Worm (Caenorhabditis elegans) whole organism, young adult: Measurements from ENCODE around the gene F37H8.5.
A peak's percentile ranks its signal among the peaks of the same experiment; 100 is the strongest.
"Not testable (repeated sequence)": the region's sequence is repeated elsewhere in the genome, so short reads cannot be mapped to it uniquely, and the experiment has no call there.

ENCODE experiments used
- F39B2.1 ChIP-seq: fragments of 200-800 bp; sonication (Bioruptor generic); IDR thresholded peaks from 2 replicates; pipeline ENCODE4 v1.3.6; 2022; ENCODE audit warnings: missing genetic modification reagents, missing genetic modification characterization, missing compliant biosample characterization
- F49E8.2 ChIP-seq: sonication (generic microtip); optimal IDR thresholded peaks from 3 replicates; lab custom pipeline; 2017; ENCODE audit warnings: missing genetic modification characterization, mild to moderate bottlenecking, missing compliant biosample characterization, antibody characterized with exemption, moderate library complexity; ENCODE audit not compliant: insufficient read depth
- K11D2.4 ChIP-seq: fragments of 200-800 bp; sonication (Bioruptor generic); IDR thresholded peaks from 2 replicates; pipeline ENCODE4 v1.3.6; 2022; ENCODE audit warnings: missing genetic modification reagents, missing genetic modification characterization, missing compliant biosample characterization
- T07F8.4 ChIP-seq: sonication (generic microtip); optimal IDR thresholded peaks from 2 replicates; lab custom pipeline; 2016; ENCODE audit warnings: mild to moderate bottlenecking, missing genetic modification characterization, moderate library complexity, missing compliant biosample characterization
- Y95B8A.8 ChIP-seq: fragments of 200-800 bp; sonication (Bioruptor generic); IDR thresholded peaks from 2 replicates; pipeline ENCODE4 v1.3.6; 2022; ENCODE audit warnings: missing genetic modification reagents, missing genetic modification characterization, missing compliant biosample characterization
- attf-5 ChIP-seq: fragments of 200-800 bp; sonication (Bioruptor generic); optimal IDR thresholded peaks from 2 replicates; lab custom pipeline; 2018; ENCODE audit warnings: mild to moderate bottlenecking, missing genetic modification characterization, missing compliant biosample characterization
- cebp-1 ChIP-seq, 2 experiments: fragments of 200-800 bp in 1 of 2; sonication (Bioruptor generic) in 1 of 2; sonication (generic microtip) in 1 of 2; IDR thresholded peaks in 1 of 2; optimal IDR thresholded peaks in 1 of 2; 2 replicates each; pipeline versions ENCODE4 v1.3.6 to Lab custom; 2017 to 2022; ENCODE audit warnings: missing compliant biosample characterization in 2 of 2, missing genetic modification characterization in 2 of 2, mild to moderate bottlenecking in 1 of 2, missing genetic modification reagents in 1 of 2, moderate library complexity in 1 of 2
- ceh-100 ChIP-seq: fragments of 200-800 bp; sonication (Bioruptor generic); IDR thresholded peaks from 2 replicates; pipeline ENCODE4 v1.3.6; 2022; ENCODE audit warnings: missing genetic modification reagents, missing genetic modification characterization, missing compliant biosample characterization
- ceh-27 ChIP-seq: fragments of 200-800 bp; sonication (Bioruptor generic); optimal IDR thresholded peaks from 2 replicates; lab custom pipeline; 2018; ENCODE audit warnings: mild to moderate bottlenecking, missing genetic modification characterization, moderate library complexity, missing compliant biosample characterization
- ceh-58 ChIP-seq: fragments of 200-800 bp; sonication (Bioruptor generic); IDR thresholded peaks from 2 replicates; pipeline ENCODE4 v1.3.6; 2022; ENCODE audit warnings: missing genetic modification characterization, missing compliant biosample characterization
- ceh-91 ChIP-seq: fragments of 200-800 bp; sonication (Bioruptor generic); IDR thresholded peaks from 2 replicates; pipeline ENCODE4 v1.3.6; 2022; ENCODE audit warnings: missing genetic modification reagents, missing genetic modification characterization, missing compliant biosample characterization
- die-1 ChIP-seq: sonication (generic microtip); optimal IDR thresholded peaks from 2 replicates; lab custom pipeline; 2016; ENCODE audit warnings: missing genotype, mild to moderate bottlenecking, missing genetic modification characterization, missing compliant biosample characterization
- dox-1 ChIP-seq: fragments of 200-800 bp; sonication (Bioruptor generic); IDR thresholded peaks from 2 replicates; pipeline ENCODE4 v1.3.6; 2022; ENCODE audit warnings: missing genetic modification reagents, missing genetic modification characterization, missing compliant biosample characterization
- dpff-1 ChIP-seq: sonication (generic microtip); optimal IDR thresholded peaks from 2 replicates; lab custom pipeline; 2017; ENCODE audit warnings: mild to moderate bottlenecking, missing genetic modification characterization, missing compliant biosample characterization
- ekl-4 ChIP-seq: fragments of 200-800 bp; sonication (Bioruptor generic); IDR thresholded peaks from 2 replicates; pipeline ENCODE4 v1.3.6; 2022; ENCODE audit warnings: missing genetic modification reagents, missing genetic modification characterization, missing compliant biosample characterization
- hmg-20 ChIP-seq: fragments of 200-800 bp; sonication (Bioruptor generic); IDR thresholded peaks from 2 replicates; pipeline ENCODE4 v1.3.6; 2022; ENCODE audit warnings: missing genetic modification reagents, missing genetic modification characterization, missing compliant biosample characterization
- let-607 ChIP-seq, 2 experiments: fragments of 200-800 bp in 1 of 2; sonication (Bioruptor generic) in 1 of 2; sonication (generic microtip) in 1 of 2; optimal IDR thresholded peaks; 2 replicates each; lab custom pipeline; 2016 to 2018; ENCODE audit warnings: mild to moderate bottlenecking in 2 of 2, missing compliant biosample characterization in 2 of 2, missing genetic modification characterization in 2 of 2, moderate library complexity in 2 of 2, missing genotype in 1 of 2
- lsy-27 ChIP-seq: sonication (generic microtip); optimal IDR thresholded peaks from 2 replicates; lab custom pipeline; 2017; ENCODE audit warnings: missing genetic modification characterization, mild to moderate bottlenecking, missing compliant biosample characterization, antibody characterized with exemption, missing genotype, borderline replicate concordance; ENCODE audit not compliant: insufficient read depth
- mcd-1 ChIP-seq: fragments of 200-800 bp; sonication (Bioruptor generic); IDR thresholded peaks from 2 replicates; pipeline ENCODE4 v1.3.6; 2022; ENCODE audit warnings: missing genetic modification reagents, missing genetic modification characterization, missing compliant biosample characterization
- mxl-1 ChIP-seq: sonication (generic microtip); optimal IDR thresholded peaks from 2 replicates; lab custom pipeline; 2016; ENCODE audit warnings: missing genetic modification characterization, missing compliant biosample characterization
- nhr-179 ChIP-seq: sonication (generic microtip); optimal IDR thresholded peaks from 2 replicates; lab custom pipeline; 2016; ENCODE audit warnings: mild to moderate bottlenecking, missing genetic modification characterization, missing compliant biosample characterization
- nhr-90 ChIP-seq: sonication (generic microtip); optimal IDR thresholded peaks from 2 replicates; lab custom pipeline; 2016; ENCODE audit warnings: missing genotype, mild to moderate bottlenecking, missing genetic modification characterization, missing compliant biosample characterization
- snpc-4 ChIP-seq, 5 experiments: fragments of 150-350 bp in 1 of 5; sonication (generic microtip) in 4 of 5; optimal IDR thresholded peaks; 2 replicates each; lab custom pipeline; 2014 to 2018; ENCODE audit warnings: missing genetic modification characterization in 5 of 5, missing biosample characterization in 3 of 5, antibody characterized with exemption in 2 of 5, mild to moderate bottlenecking in 2 of 5, missing compliant biosample characterization in 2 of 5, missing genotype in 2 of 5, moderate library complexity in 2 of 5, missing genetic modification reagents in 1 of 5
- sptf-2 ChIP-seq: fragments of 200-800 bp; sonication (Bioruptor generic); optimal IDR thresholded peaks from 2 replicates; lab custom pipeline; 2018; ENCODE audit warnings: mild to moderate bottlenecking, missing genetic modification characterization, missing compliant biosample characterization
- tbp1 ChIP-seq: fragments of 200-800 bp; sonication (Bioruptor generic); optimal IDR thresholded peaks from 2 replicates; lab custom pipeline; 2018; ENCODE audit warnings: mild to moderate bottlenecking, missing genetic modification characterization, missing compliant biosample characterization
- xnd-1 ChIP-seq: sonication (generic microtip); optimal IDR thresholded peaks from 2 replicates; lab custom pipeline; 2016; ENCODE audit warnings: missing genotype, missing genetic modification reagents, missing genetic modification characterization, missing compliant biosample characterization
- ztf-28 ChIP-seq: fragments of 200-800 bp; sonication (Bioruptor generic); IDR thresholded peaks from 2 replicates; pipeline ENCODE4 v1.3.6; 2022; ENCODE audit warnings: missing genetic modification reagents, missing genetic modification characterization, missing compliant biosample characterization
- ztf-3 ChIP-seq: fragments of 200-800 bp; sonication (Bioruptor generic); optimal IDR thresholded peaks from 2 replicates; lab custom pipeline; 2018; ENCODE audit warnings: mild to moderate bottlenecking, missing genetic modification characterization, missing compliant biosample characterization

Gene F37H8.5

DNA sequence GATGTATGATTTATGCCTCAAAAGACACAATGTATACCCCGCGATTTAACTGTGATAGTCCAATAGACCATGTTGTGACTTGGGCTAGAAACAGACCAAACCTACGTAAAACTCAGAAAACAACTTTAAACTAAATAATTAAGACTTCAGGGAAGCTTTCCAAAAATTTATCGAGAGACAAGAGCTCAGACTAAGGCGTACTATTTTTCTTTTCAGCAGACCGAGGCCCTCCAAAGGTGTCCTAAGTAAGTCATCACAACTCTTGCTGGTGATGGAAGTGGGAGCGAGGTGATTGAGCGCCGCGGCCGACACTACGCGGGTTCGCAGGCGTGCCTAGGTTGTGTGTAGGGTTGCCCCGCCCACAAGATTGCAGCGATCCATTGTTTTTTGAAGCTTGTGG lies 21.0 kb upstream of the F37H8.5 start (continued):
- peak; percentile 82 for TF ChIP-seq tbp1 (GFP tag; lab: Kevin White, UChicago)
- TF ChIP-seq ceh-58 (GFP tag; lab: Robert Waterston, UW) = no peak
- peak; percentile 63 for TF ChIP-seq ceh-27 (GFP tag; lab: Kevin White, UChicago)
- no peak for TF ChIP-seq F39B2.1 (GFP tag; lab: Robert Waterston, UW)

DNA sequence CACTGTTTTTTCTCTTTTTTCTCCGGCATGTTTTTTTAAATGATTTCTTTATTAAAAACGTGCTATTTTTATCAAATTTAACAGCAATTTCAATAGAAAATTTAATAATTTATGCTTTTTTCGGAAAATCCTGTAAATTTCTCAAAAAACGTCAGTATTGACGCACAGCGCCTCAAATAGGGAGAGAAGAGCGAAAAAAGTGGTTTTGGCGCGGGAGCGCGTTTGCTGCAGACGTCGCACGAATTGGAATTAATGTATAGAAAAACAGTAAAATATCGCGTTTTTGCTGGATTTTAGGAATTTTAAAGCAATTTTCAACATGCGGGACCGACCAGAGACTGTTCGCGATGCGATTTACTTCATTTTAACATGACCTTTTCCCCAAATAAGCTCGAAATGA lies 19.1 kb upstream of the F37H8.5 start:
- TF ChIP-seq attf-5 (GFP tag; lab: Kevin White, UChicago) (peak; percentile 35), mcd-1 (GFP tag; lab: Robert Waterston, UW) (peak; percentile 75), ceh-100 (GFP tag; lab: Robert Waterston, UW) (peak; percentile 80), snpc-4 (tag; optimal IDR thresholded peaks at IDR 0.05; lab: Kevin White, UChicago) (peak in 1 of 4 experiments; percentile 31), dox-1 (GFP tag; lab: Robert Waterston, UW) (peak; percentile 58)
- not testable (repeated sequence) for TF ChIP-seq snpc-4 (GFP tag; optimal IDR thresholded peaks at IDR 0.05; lab: Kevin White, UChicago)

ce11 chrII:11170495-11170894 lies 17.5 kb upstream of the F37H8.5 start:
- peak; percentile 65 for TF ChIP-seq mcd-1 (GFP tag; lab: Robert Waterston, UW)

- TF ChIP-seq nhr-90 (tag; lab: Kevin White, UChicago) (no peak), mcd-1 (GFP tag; lab: Robert Waterston, UW) (peak; percentile 59), let-607 (tag; optimal IDR thresholded peaks at IDR 0.05; lab: Kevin White, UChicago) (peak in 1 of 2 experiments; percentile 74)
Observed at ce11 chrII:11175347-11175746, 12.7 kb upstream of the F37H8.5 start.

DNA sequence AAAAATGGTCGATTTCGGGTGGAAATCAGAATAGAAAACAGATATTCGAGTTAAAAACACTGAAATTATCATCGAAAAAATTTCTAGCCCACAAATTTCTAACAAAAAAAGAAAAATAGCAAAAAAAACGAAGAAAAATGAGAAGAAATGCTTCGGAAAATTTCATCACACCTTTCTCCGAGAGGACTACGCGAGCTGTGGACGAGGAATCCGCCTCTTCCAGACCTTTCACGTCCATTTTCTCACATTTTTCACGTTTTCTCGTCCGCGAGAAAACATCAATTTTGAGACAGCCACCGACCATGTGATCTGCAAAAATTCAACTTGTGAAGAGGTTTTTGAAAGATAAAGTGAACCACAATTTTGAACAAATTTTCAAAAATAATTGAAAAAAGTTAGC lies 11.6 kb upstream of the F37H8.5 start:
- TF ChIP-seq ztf-3 (no peak), T07F8.4 (tag; lab: Kevin White, UChicago) (no peak), mxl-1 (tag; lab: Kevin White, UChicago) (no peak), die-1 (tag; lab: Kevin White, UChicago) (no peak), ceh-91 (GFP tag; lab: Robert Waterston, UW) (no peak), hmg-20 (GFP tag; lab: Robert Waterston, UW) (no peak), nhr-179 (tag; lab: Kevin White, UChicago) (no peak), lsy-27 (tag; lab: Kevin White, UChicago) (no peak), K11D2.4 (0 out of 2 replicates have a peak, but pooled peaks have one; percentile 18), xnd-1 (tag; lab: Kevin White, UChicago) (no peak), sptf-2 (no peak), dpff-1 (no peak), Y95B8A.8 (GFP tag; lab: Robert Waterston, UW) (no peak), ztf-28 (no peak), ekl-4 (no peak), cebp-1 (GFP tag; IDR thresholded peaks at IDR 0.05; lab: Robert Waterston, UW) (peak; percentile 53; the same call in 1 of the 2 replicates), cebp-1 (tag; optimal IDR thresholded peaks at IDR 0.05; lab: Kevin White, UChicago) (peak; percentile 69), F49E8.2 (tag; lab: Kevin White, UChicago) (no peak), mcd-1 (GFP tag; lab: Robert Waterston, UW) (peak; percentile 36; the same call in 1 of the 2 replicates), dox-1 (GFP tag; lab: Robert Waterston, UW) (no peak)
